Fruit fly (Drosophila melanogaster) whole organism, embryonic: ENCODE data around the gene Trf4-2.

ENCODE experiments used
- BtbVII ChIP-seq: fragments of 200-800 bp; sonication (Bioruptor generic); optimal IDR thresholded peaks from 3 replicates; lab custom pipeline; 2017; ENCODE audit warnings: missing biosample characterization, mild to moderate bottlenecking, missing genetic modification characterization
- CG12071 ChIP-seq: fragments of 200-800 bp; sonication (Bioruptor generic); optimal IDR thresholded peaks from 3 replicates; lab custom pipeline; 2018; ENCODE audit warnings: missing biosample characterization, mild to moderate bottlenecking, missing genetic modification characterization
- CG12659 ChIP-seq: fragments of 200-800 bp; sonication (Bioruptor generic); optimal IDR thresholded peaks from 3 replicates; lab custom pipeline; 2017; ENCODE audit warnings: mild to moderate bottlenecking, missing biosample characterization, missing genetic modification reagents, missing genetic modification characterization
- CG14667 ChIP-seq: fragments of 200-800 bp; sonication (Bioruptor generic); IDR thresholded peaks from 2 replicates; pipeline ENCODE4 v1.3.6; 2022; ENCODE audit warnings: missing biosample characterization, missing genetic modification characterization
- CG18262 ChIP-seq: fragments of 200-800 bp; optimal IDR thresholded peaks from 3 replicates; lab custom pipeline; 2019; ENCODE audit warnings: missing biosample characterization, mild to moderate bottlenecking, missing genetic modification characterization, moderate library complexity
- CG1832 ChIP-seq: fragments of 200-800 bp; sonication (Bioruptor generic); optimal IDR thresholded peaks from 2 replicates; lab custom pipeline; 2017; ENCODE audit warnings: missing biosample characterization, mild to moderate bottlenecking, missing genetic modification characterization, inconsistent platforms
- CG2202 ChIP-seq: fragments of 200-800 bp; sonication (Bioruptor generic); optimal IDR thresholded peaks from 2 replicates; lab custom pipeline; 2018; ENCODE audit warnings: missing biosample characterization, mild to moderate bottlenecking, missing genetic modification characterization
- CG2678 ChIP-seq: fragments of 200-800 bp; sonication (Bioruptor generic); optimal IDR thresholded peaks from 3 replicates; lab custom pipeline; 2019; ENCODE audit warnings: missing biosample characterization, mild to moderate bottlenecking, missing genetic modification characterization, moderate library complexity
- CG32532 ChIP-seq: fragments of 200-800 bp; sonication (Bioruptor generic); IDR thresholded peaks from 2 replicates; pipeline ENCODE4 v1.3.6; 2022; ENCODE audit warnings: missing biosample characterization, missing genetic modification characterization
- CG34422 ChIP-seq: fragments of 200-800 bp; sonication (Bioruptor generic); IDR thresholded peaks from 3 replicates; pipeline ENCODE4 v1.3.6; 2022; ENCODE audit warnings: missing biosample characterization, missing genetic modification characterization
- CG3995 ChIP-seq: fragments of 200-800 bp; sonication (Bioruptor generic); optimal IDR thresholded peaks from 3 replicates; lab custom pipeline; 2016; ENCODE audit warnings: missing biosample characterization, missing genetic modification characterization
- CG4328 ChIP-seq: fragments of 200-800 bp; sonication (Bioruptor generic); optimal IDR thresholded peaks from 3 replicates; lab custom pipeline; 2017; ENCODE audit warnings: missing biosample characterization, missing genetic modification reagents, missing genetic modification characterization
- CG4617 ChIP-seq: fragments of 200-800 bp; sonication (Bioruptor generic); optimal IDR thresholded peaks from 3 replicates; lab custom pipeline; 2016; ENCODE audit warnings: missing biosample characterization, missing genetic modification characterization, borderline replicate concordance
- CG5245 ChIP-seq: fragments of 200-800 bp; sonication (Bioruptor generic); optimal IDR thresholded peaks from 3 replicates; lab custom pipeline; 2016; ENCODE audit warnings: missing biosample characterization, missing genetic modification characterization
- CG6654 ChIP-seq: fragments of 200-800 bp; sonication (Bioruptor generic); optimal IDR thresholded peaks from 2 replicates; lab custom pipeline; 2017; ENCODE audit warnings: missing biosample characterization, mild to moderate bottlenecking, missing genetic modification characterization
- CG6765 ChIP-seq: fragments of 200-800 bp; sonication (Bioruptor generic); optimal IDR thresholded peaks from 3 replicates; lab custom pipeline; 2017; ENCODE audit warnings: missing biosample characterization, mild to moderate bottlenecking, missing genetic modification characterization
- CG7372 ChIP-seq: fragments of 200-800 bp; sonication (Bioruptor generic); IDR thresholded peaks from 2 replicates; pipeline ENCODE4 v1.3.6; 2022; ENCODE audit warnings: missing biosample characterization, missing genetic modification characterization
- CG7963 ChIP-seq: fragments of 200-800 bp; sonication (Bioruptor generic); IDR thresholded peaks from 3 replicates; pipeline ENCODE4 v1.3.6; 2022; ENCODE audit warnings: missing biosample characterization, missing genetic modification characterization; ENCODE audit not compliant: partially characterized antibody
- CG8765 ChIP-seq: fragments of 200-800 bp; sonication (Bioruptor generic); IDR thresholded peaks from 2 replicates; pipeline ENCODE4 v1.3.6; 2022; ENCODE audit warnings: missing biosample characterization, missing genetic modification characterization
- CG9727 ChIP-seq: fragments of 200-800 bp; sonication (Bioruptor generic); optimal IDR thresholded peaks from 3 replicates; lab custom pipeline; 2017; ENCODE audit warnings: missing biosample characterization, mild to moderate bottlenecking, missing genetic modification characterization
- CG9876 ChIP-seq: fragments of 200-800 bp; sonication (Bioruptor generic); optimal IDR thresholded peaks from 2 replicates; lab custom pipeline; 2016; ENCODE audit warnings: missing biosample characterization, missing genetic modification characterization
- Camta ChIP-seq: fragments of 200-800 bp; sonication (Bioruptor generic); optimal IDR thresholded peaks from 2 replicates; lab custom pipeline; 2016; ENCODE audit warnings: missing biosample characterization, missing genetic modification characterization
- CkIIα-i1 ChIP-seq: fragments of 200-800 bp; sonication (Bioruptor generic); IDR thresholded peaks from 2 replicates; pipeline ENCODE4 v1.3.6; 2022; ENCODE audit warnings: missing biosample characterization, missing genetic modification characterization
- D19A ChIP-seq: fragments of 200-800 bp; optimal IDR thresholded peaks from 3 replicates; lab custom pipeline; 2019; ENCODE audit warnings: missing biosample characterization, mild to moderate bottlenecking, missing genetic modification characterization, moderate library complexity
- Dll ChIP-seq: fragments of 200-800 bp; sonication (Bioruptor generic); IDR thresholded peaks from 4 replicates; pipeline ENCODE4 v1.3.6; 2022; ENCODE audit warnings: missing biosample characterization, missing genetic modification characterization; ENCODE audit not compliant: partially characterized antibody
- Hr78 ChIP-seq, 2 experiments: fragments of 200-800 bp in 1 of 2; fragments of >200 bp in 1 of 2; sonication (Bioruptor generic) in 1 of 2; optimal IDR thresholded peaks; 2 replicates each; lab custom pipeline; 2017 to 2019; ENCODE audit warnings: missing biosample characterization in 2 of 2, missing genetic modification characterization in 2 of 2, mild to moderate bottlenecking in 1 of 2, moderate library complexity in 1 of 2
- Lim3 ChIP-seq: fragments of 200-800 bp; sonication (Bioruptor generic); IDR thresholded peaks from 2 replicates; pipeline ENCODE4 v1.3.6; 2022; ENCODE audit warnings: missing biosample characterization, missing genetic modification characterization
- MESR4 ChIP-seq: fragments of 200-800 bp; sonication (Bioruptor generic); optimal IDR thresholded peaks from 2 replicates; lab custom pipeline; 2018; ENCODE audit warnings: missing biosample characterization, mild to moderate bottlenecking, missing genetic modification characterization, moderate library complexity
- Mes4 ChIP-seq: fragments of 200-800 bp; sonication (Bioruptor generic); optimal IDR thresholded peaks from 2 replicates; lab custom pipeline; 2016; ENCODE audit warnings: missing biosample characterization, missing genetic modification characterization
- NFAT ChIP-seq: fragments of 200-800 bp; sonication (Bioruptor generic); IDR thresholded peaks from 2 replicates; pipeline ENCODE4 v1.3.6; 2022; ENCODE audit warnings: missing biosample characterization, missing genetic modification characterization
- Neu2 ChIP-seq: fragments of 200-800 bp; sonication (Bioruptor generic); optimal IDR thresholded peaks from 3 replicates; lab custom pipeline; 2016; ENCODE audit warnings: missing biosample characterization, missing genetic modification characterization, borderline replicate concordance
- Poxn ChIP-seq: fragments of 200-800 bp; sonication (Bioruptor generic); IDR thresholded peaks from 2 replicates; pipeline ENCODE4 v1.3.6; 2022; ENCODE audit warnings: missing biosample characterization, missing genetic modification characterization
- Rx ChIP-seq: fragments of 200-800 bp; sonication (Bioruptor generic); IDR thresholded peaks from 2 replicates; pipeline ENCODE4 v1.3.6; 2022; ENCODE audit warnings: missing biosample characterization, missing genetic modification characterization
- Scr ChIP-seq: fragments of 200-800 bp; sonication (Bioruptor generic); IDR thresholded peaks from 2 replicates; pipeline ENCODE4 v1.3.6; 2022; ENCODE audit warnings: missing biosample characterization, missing genetic modification characterization; ENCODE audit not compliant: partially characterized antibody
- Sin3A ChIP-seq: fragments of >200 bp; optimal IDR thresholded peaks from 2 replicates; lab custom pipeline; 2018
- Six4 ChIP-seq: fragments of 200-800 bp; sonication (Bioruptor generic); optimal IDR thresholded peaks from 2 replicates; lab custom pipeline; 2016; ENCODE audit warnings: missing biosample characterization, missing genetic modification characterization
- ci ChIP-seq: fragments of 200-800 bp; sonication (Bioruptor generic); IDR thresholded peaks from 3 replicates; pipeline ENCODE4 v1.3.6; 2022; ENCODE audit warnings: missing biosample characterization, missing genetic modification characterization
- crol ChIP-seq: fragments of 200-800 bp; sonication (Bioruptor generic); IDR thresholded peaks from 2 replicates; pipeline ENCODE4 v1.3.6; 2022; ENCODE audit warnings: missing biosample characterization, missing genetic modification characterization
- danr ChIP-seq: fragments of 200-800 bp; sonication (Bioruptor generic); IDR thresholded peaks from 2 replicates; pipeline ENCODE4 v1.3.6; 2022; ENCODE audit warnings: missing biosample characterization, missing genetic modification characterization
- ems ChIP-seq: fragments of 200-800 bp; sonication (Bioruptor generic); optimal IDR thresholded peaks from 3 replicates; lab custom pipeline; 2016; ENCODE audit warnings: missing biosample characterization, missing genetic modification characterization
- ewg ChIP-seq: fragments of 200-800 bp; sonication (Bioruptor generic); optimal IDR thresholded peaks from 3 replicates; lab custom pipeline; 2017; ENCODE audit warnings: mild to moderate bottlenecking, missing biosample characterization, missing genetic modification reagents, missing genetic modification characterization
- ham ChIP-seq: fragments of 200-800 bp; sonication (Bioruptor generic); IDR thresholded peaks from 2 replicates; pipeline ENCODE4 v1.3.6; 2022; ENCODE audit warnings: missing biosample characterization, missing genetic modification characterization
- lola ChIP-seq, 3 experiments: fragments of >200 bp in 2 of 3; fragments of 200-800 bp in 1 of 3; sonication (Bioruptor generic) in 1 of 3; optimal IDR thresholded peaks; 2 replicates each; lab custom pipeline; 2017 to 2019; ENCODE audit warnings: missing biosample characterization in 3 of 3, missing genetic modification characterization in 3 of 3, mild to moderate bottlenecking in 1 of 3, moderate library complexity in 1 of 3
- pzg ChIP-seq: fragments of 200-800 bp; sonication (Bioruptor generic); optimal IDR thresholded peaks from 3 replicates; lab custom pipeline; 2018; ENCODE audit warnings: missing biosample characterization, mild to moderate bottlenecking, missing genetic modification characterization, moderate library complexity
- ro ChIP-seq: fragments of 200-800 bp; sonication (Bioruptor generic); IDR thresholded peaks from 2 replicates; pipeline ENCODE4 v1.3.6; 2022; ENCODE audit warnings: missing biosample characterization, missing genetic modification characterization
- row ChIP-seq: fragments of 200-800 bp; sonication (Bioruptor generic); IDR thresholded peaks from 3 replicates; pipeline ENCODE4 v1.3.6; 2022; ENCODE audit warnings: missing biosample characterization, missing genetic modification characterization
- sqz ChIP-seq: fragments of 200-800 bp; sonication (Bioruptor generic); optimal IDR thresholded peaks from 3 replicates; lab custom pipeline; 2018; ENCODE audit warnings: missing biosample characterization, mild to moderate bottlenecking, missing genetic modification characterization
- tio ChIP-seq: fragments of 200-800 bp; sonication (Bioruptor generic); optimal IDR thresholded peaks from 2 replicates; lab custom pipeline; 2017; ENCODE audit warnings: missing biosample characterization, missing genetic modification characterization, inconsistent platforms
- trh ChIP-seq: fragments of 200-800 bp; sonication (Bioruptor generic); optimal IDR thresholded peaks from 2 replicates; lab custom pipeline; 2016; ENCODE audit warnings: missing biosample characterization, missing genetic modification characterization
- z ChIP-seq: fragments of 200-800 bp; sonication (Bioruptor generic); IDR thresholded peaks from 3 replicates; pipeline ENCODE4 v1.3.6; 2022; ENCODE audit warnings: missing biosample characterization, missing genetic modification characterization
- zen ChIP-seq: fragments of 200-800 bp; sonication (Bioruptor generic); optimal IDR thresholded peaks from 3 replicates; lab custom pipeline; 2018; ENCODE audit warnings: missing biosample characterization, mild to moderate bottlenecking, missing genetic modification characterization, moderate library complexity
- zfh1 ChIP-seq: fragments of 200-800 bp; sonication (Bioruptor generic); IDR thresholded peaks from 3 replicates; pipeline ENCODE4 v1.3.6; 2022; ENCODE audit warnings: missing biosample characterization, missing genetic modification characterization

The Trf4-2 gene

DNA sequence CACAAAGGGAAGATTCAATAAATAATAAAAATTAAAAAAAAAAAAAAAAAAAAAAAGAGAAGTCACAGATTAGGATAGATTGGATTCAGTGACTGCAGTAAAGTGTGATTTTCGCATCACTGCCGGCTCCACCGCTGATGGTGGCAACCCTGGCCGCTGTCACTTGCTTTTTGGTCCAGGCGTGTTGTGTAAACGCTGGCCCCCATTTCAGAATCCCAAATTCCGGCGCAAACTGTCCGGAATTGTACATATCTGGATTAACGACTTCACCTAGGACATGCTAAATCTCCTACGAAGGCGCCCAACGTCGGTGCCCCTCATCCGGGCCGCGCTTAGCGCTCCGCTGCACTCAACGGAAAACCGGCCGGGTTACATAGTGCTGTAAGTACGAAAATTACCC is 6.8 kb downstream of the Trf4-2 start, which contains the start of gene CG11771 (continued):
- TF ChIP-seq CkIIα-i1 (GFP tag; lab: Robert Waterston, UW), result no peak
- TF ChIP-seq Dll, result no peak
- peak; percentile 29 for TF ChIP-seq pzg (GFP tag; lab: Kevin White, UChicago)
- TF ChIP-seq z (GFP tag; lab: Robert Waterston, UW), result no peak
- no peak for TF ChIP-seq CG9727 (GFP tag; lab: Kevin White, UChicago)
- no peak for TF ChIP-seq CG2678 (tag; lab: Kevin White, UChicago)
- TF ChIP-seq Hr78 (GFP tag; optimal IDR thresholded peaks at IDR 0.05; lab: Kevin White, UChicago), result no peak
- TF ChIP-seq Mes4 (GFP tag; lab: Kevin White, UChicago), result no peak
- TF ChIP-seq CG14667 (GFP tag; lab: Robert Waterston, UW), result no peak
- no peak for TF ChIP-seq Neu2 (GFP tag; lab: Kevin White, UChicago)
- TF ChIP-seq CG12071 (GFP tag; lab: Kevin White, UChicago), result no peak
- TF ChIP-seq zfh1 (GFP tag; lab: Robert Waterston, UW), result no peak
- peak; percentile 50; the same call in 2 of the 3 replicates for TF ChIP-seq row (GFP tag; lab: Robert Waterston, UW)
- no peak for TF ChIP-seq lola (GFP tag; optimal IDR thresholded peaks at IDR 0.05; lab: Kevin White, UChicago)
- no peak for TF ChIP-seq Lim3 (GFP tag; lab: Robert Waterston, UW)
- TF ChIP-seq CG32532 (GFP tag; lab: Robert Waterston, UW), result no peak
- TF ChIP-seq CG7372 (GFP tag; lab: Robert Waterston, UW), result no peak
- TF ChIP-seq Camta, result no peak
- no peak for TF ChIP-seq CG1832 (GFP tag; lab: Kevin White, UChicago)
- TF ChIP-seq CG8765 (GFP tag; lab: Robert Waterston, UW), result no peak
- TF ChIP-seq trh (GFP tag; lab: Kevin White, UChicago), result no peak
- TF ChIP-seq NFAT (GFP tag; lab: Robert Waterston, UW), result peak; percentile 10; the same call in 1 of the 2 replicates
- no peak for TF ChIP-seq CG2202 (tag; lab: Kevin White, UChicago)
- TF ChIP-seq Poxn (GFP tag; lab: Robert Waterston, UW), result no peak
- TF ChIP-seq CG4617 (GFP tag; lab: Kevin White, UChicago), result peak; percentile 32
- TF ChIP-seq CG3995 (GFP tag; lab: Kevin White, UChicago), result peak; percentile 97
- TF ChIP-seq CG7963, result no peak
- no peak for TF ChIP-seq Sin3A (lab: Kevin White, UChicago)
- no peak for TF ChIP-seq crol (GFP tag; lab: Robert Waterston, UW)
- no peak for TF ChIP-seq BtbVII (GFP tag; lab: Kevin White, UChicago)
- TF ChIP-seq CG9876 (GFP tag; lab: Kevin White, UChicago), result no peak
- no peak for TF ChIP-seq CG4328 (GFP tag; lab: Kevin White, UChicago)
- no peak for TF ChIP-seq CG18262 (tag; lab: Kevin White, UChicago)
- no peak for TF ChIP-seq Six4 (GFP tag; lab: Kevin White, UChicago)
- no peak for TF ChIP-seq Rx
- TF ChIP-seq CG5245 (GFP tag; lab: Kevin White, UChicago), result no peak
- no peak for TF ChIP-seq ems (GFP tag; lab: Kevin White, UChicago)
- no peak; the same call in 2 of the 3 replicates for TF ChIP-seq ci (GFP tag; lab: Robert Waterston, UW)
- TF ChIP-seq ham (GFP tag; lab: Robert Waterston, UW), result no peak
- no peak for TF ChIP-seq ro
- TF ChIP-seq Scr, result peak; percentile 31; the same call in 1 of the 2 replicates
- TF ChIP-seq CG12659, result no peak
- peak; percentile 60 for TF ChIP-seq MESR4
- TF ChIP-seq CG6654, result no peak
- no peak for TF ChIP-seq ewg (GFP tag; lab: Kevin White, UChicago)
- TF ChIP-seq CG34422 (GFP tag; lab: Robert Waterston, UW), result peak; percentile 37; the same call in 1 of the 3 replicates
- TF ChIP-seq sqz (GFP tag; lab: Kevin White, UChicago), result no peak
- TF ChIP-seq danr (GFP tag; lab: Robert Waterston, UW), result no peak
- no peak for TF ChIP-seq D19A (tag; lab: Kevin White, UChicago)
- TF ChIP-seq zen (tag; lab: Kevin White, UChicago), result no peak
- TF ChIP-seq tio, result no peak
- TF ChIP-seq CG6765 (GFP tag; lab: Kevin White, UChicago), result no peak
